Fruit fly (Drosophila melanogaster): ENCODE measurements around the gene Naa40.
A peak's percentile ranks its signal among the peaks of the same experiment; 100 is the strongest.

The Naa40 gene

DNA sequence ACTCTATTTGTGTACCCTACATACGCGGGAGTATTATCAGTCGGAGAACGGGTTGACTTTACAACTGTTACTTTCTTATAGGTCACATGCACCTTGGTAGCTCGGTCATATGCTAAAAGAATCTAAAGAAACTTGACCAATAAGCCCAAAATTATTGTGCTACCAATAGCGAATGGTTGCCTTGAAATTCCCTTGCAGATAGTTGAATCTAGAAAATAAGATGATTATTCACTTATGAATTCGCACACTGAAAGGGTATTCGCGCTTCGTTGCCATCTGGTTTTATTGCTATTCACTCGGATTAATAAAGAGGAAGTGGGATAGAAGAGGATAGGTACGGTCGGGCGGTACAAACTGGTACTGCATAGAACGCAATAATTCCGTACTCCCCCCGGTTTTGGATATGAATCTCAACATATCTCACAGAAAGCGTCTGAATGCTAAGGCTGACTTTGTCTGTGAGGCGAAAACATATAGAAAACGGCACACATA lies 49.1 kb upstream of the Naa40 start (continued):
- TF ChIP-seq CG3065 (GFP tag; optimal IDR thresholded peaks at IDR 0.05) (no peak), chm (GFP tag; IDR thresholded peaks at IDR 0.05) (peak; percentile 53; the same call in 1 of the 2 replicates), jumu (GFP tag; optimal IDR thresholded peaks at IDR 0.05) (peak; percentile 53), CG12236 (GFP tag; optimal IDR thresholded peaks at IDR 0.05) (peak; percentile 31), Lhr (GFP tag; optimal IDR thresholded peaks at IDR 0.05) (no peak), NC2β (GFP tag; optimal IDR thresholded peaks at IDR 0.05) (peak; percentile 30), CG11247 (GFP tag; IDR thresholded peaks at IDR 0.05) (no peak; the same call in 1 of the 2 replicates), her (GFP tag; optimal IDR thresholded peaks at IDR 0.05) (peak; percentile 58), Deaf1 (tag; optimal IDR thresholded peaks at IDR 0.05) (no peak), corto (GFP tag; optimal IDR thresholded peaks at IDR 0.05) (no peak), Opbp (GFP tag; IDR thresholded peaks at IDR 0.05; ENCODE audit: partially characterized antibody) (no peak), CG5180 (GFP tag; optimal IDR thresholded peaks at IDR 0.05) (peak; percentile 9), tio (GFP tag; optimal IDR thresholded peaks at IDR 0.05) (peak; percentile 67), emc (GFP tag; optimal IDR thresholded peaks at IDR 0.05) (peak; percentile 68), scrt (GFP tag; optimal IDR thresholded peaks at IDR 0.05) (peak; percentile 47), CG8478 (optimal IDR thresholded peaks at IDR 0.05) (no peak), Eip74EF (GFP tag; optimal IDR thresholded peaks at IDR 0.05) (peak in 1 of 2 experiments; percentile 56), Hr39 (optimal IDR thresholded peaks at IDR 0.05) (no peak), ato (GFP tag; IDR thresholded peaks at IDR 0.05; ENCODE audit: partially characterized antibody) (no peak), unc-4 (GFP tag; IDR thresholded peaks at IDR 0.05; ENCODE audit: partially characterized antibody) (no peak), crc (GFP tag; optimal IDR thresholded peaks at IDR 0.05) (peak; percentile 55), wdn (GFP tag; IDR thresholded peaks at IDR 0.05) (peak; percentile 56), tap (tag; optimal IDR thresholded peaks at IDR 0.05) (peak; percentile 28), CG2889 (GFP tag; IDR thresholded peaks at IDR 0.05) (peak; percentile 37; the same call in 1 of the 3 replicates), E2f1 (GFP tag; IDR thresholded peaks at IDR 0.05) (peak; percentile 63; the same call in 1 of the 2 replicates), Max (GFP tag; optimal IDR thresholded peaks at IDR 0.05) (peak; percentile 57), Dek (tag; optimal IDR thresholded peaks at IDR 0.05) (peak; percentile 71), CG12744 (GFP tag; optimal IDR thresholded peaks at IDR 0.05) (peak; percentile 9), sqz (GFP tag; optimal IDR thresholded peaks at IDR 0.05) (no peak), kni (GFP tag; optimal IDR thresholded peaks at IDR 0.05) (no peak), bigmax (GFP tag; optimal IDR thresholded peaks at IDR 0.05) (no peak), CG13894 (tag; optimal IDR thresholded peaks at IDR 0.05) (peak; percentile 99), lilli (GFP tag; optimal IDR thresholded peaks at IDR 0.05) (peak; percentile 90), gce (GFP tag; IDR thresholded peaks at IDR 0.05) (no peak), CG31388 (GFP tag; optimal IDR thresholded peaks at IDR 0.05) (no peak), grau (tag; optimal IDR thresholded peaks at IDR 0.05) (peak; percentile 87), CG42726 (GFP tag; IDR thresholded peaks at IDR 0.05; ENCODE audit: partially characterized antibody) (no peak), CG12155 (GFP tag; optimal IDR thresholded peaks at IDR 0.05) (peak; percentile 88), croc (GFP tag; conservative IDR thresholded peaks at IDR 0.05) (peak; percentile 55; the same call in 2 of the 3 replicates), CG8281 (tag; optimal IDR thresholded peaks at IDR 0.05) (peak; percentile 59), fd102C (GFP tag; optimal IDR thresholded peaks at IDR 0.05) (no peak), CG11456 (GFP tag; IDR thresholded peaks at IDR 0.05) (peak; percentile 68; the same call in 2 of the 3 replicates), tna (GFP tag; IDR thresholded peaks at IDR 0.05; ENCODE audit: partially characterized antibody) (no peak), CG30020 (tag; optimal IDR thresholded peaks at IDR 0.05) (no peak), Hmx (GFP tag; optimal IDR thresholded peaks at IDR 0.05) (peak; percentile 40), CG3726 (GFP tag; IDR thresholded peaks at IDR 0.05) (no peak), Pdp1 (GFP tag; optimal IDR thresholded peaks at IDR 0.05) (peak; percentile 65 to 70), lbe (GFP tag; optimal IDR thresholded peaks at IDR 0.05) (no peak), sna (GFP tag; IDR thresholded peaks at IDR 0.05; ENCODE audit: partially characterized antibody) (no peak), grn (GFP tag; optimal IDR thresholded peaks at IDR 0.05) (peak; percentile 27)
